Worm (Caenorhabditis elegans): ENCODE results near the gene fbxb-64.
"Not testable (repeated sequence)": the region's sequence is repeated elsewhere in the genome, so short reads cannot be mapped to it uniquely, and the experiment has no call there.

fbxb-64 gene

DNA sequence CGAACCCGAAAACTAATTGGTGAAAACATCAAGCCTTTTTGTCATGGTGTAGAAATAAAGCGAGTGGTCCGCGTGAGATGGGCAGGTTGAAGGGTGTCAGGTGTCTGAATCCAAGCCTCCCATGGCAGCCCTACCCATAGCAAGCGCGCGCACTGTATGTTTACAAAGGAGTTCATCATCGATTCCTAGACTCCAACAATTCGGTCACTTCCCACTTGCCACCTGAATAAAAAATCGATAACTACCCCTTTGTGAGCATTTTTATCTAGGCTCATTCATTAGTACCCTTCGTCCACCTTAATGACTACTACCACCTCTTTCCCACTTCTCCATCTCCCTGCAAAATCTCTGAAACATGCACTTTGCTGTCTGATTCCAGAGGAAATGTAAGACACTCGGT lies at the start of gene fbxb-64:
fbxb-64 (plus strand) TSS at position 301 of the 400 bp plus-strand sequence.
- no peak for TF ChIP-seq odd-2 (tag; optimal IDR thresholded peaks at IDR 0.05)
- no peak for TF ChIP-seq ceh-2 (tag; optimal IDR thresholded peaks at IDR 0.05)
- no peak for TF ChIP-seq pha-2 (tag; optimal IDR thresholded peaks at IDR 0.05)
- no peak for TF ChIP-seq tbx-7 (tag; optimal IDR thresholded peaks at IDR 0.05)
- TF ChIP-seq ceh-22 (tag; optimal IDR thresholded peaks at IDR 0.05), result no peak
- no peak for TF ChIP-seq ceh-18 (tag; optimal IDR thresholded peaks at IDR 0.05)
- no peak for TF ChIP-seq lim-6 (tag; optimal IDR thresholded peaks at IDR 0.05)
- no peak for TF ChIP-seq hlh-30 (tag; optimal IDR thresholded peaks at IDR 0.05; ENCODE audit: insufficient read depth)
- TF ChIP-seq ceh-31 (tag; optimal IDR thresholded peaks at IDR 0.05), result no peak

DNA sequence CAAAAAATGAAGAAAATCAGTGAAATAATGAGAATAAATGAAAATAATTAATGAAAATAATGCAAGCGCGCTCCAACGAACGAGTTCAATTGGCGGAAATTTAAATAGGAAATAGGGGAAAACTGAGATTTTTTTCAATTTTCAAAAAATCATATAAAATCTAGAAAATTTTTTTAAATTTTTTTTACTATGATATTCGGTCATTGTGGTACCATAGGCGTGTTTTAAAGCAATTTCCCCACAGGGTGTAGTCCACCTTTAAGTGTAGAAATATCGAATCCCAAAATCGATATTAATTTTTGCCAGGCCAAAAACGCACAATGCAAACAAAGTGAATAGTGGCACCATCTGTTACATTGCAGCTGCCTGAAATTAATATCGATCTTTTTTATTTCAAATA lies 48.9 kb upstream of the fbxb-64 start, which contains the start of gene F21D9.1:
F21D9.1 (plus strand) TSS at position 301 of the 400 bp plus-strand sequence.
- not testable (repeated sequence) for TF ChIP-seq pag-3 (tag; optimal IDR thresholded peaks at IDR 0.05; ENCODE audit: borderline replicate concordance); ets-4 (tag; optimal IDR thresholded peaks at IDR 0.05); unc-3 (GFP tag; conservative IDR thresholded peaks at IDR 0.05); unc-3 (tag; optimal IDR thresholded peaks at IDR 0.05)

DNA sequence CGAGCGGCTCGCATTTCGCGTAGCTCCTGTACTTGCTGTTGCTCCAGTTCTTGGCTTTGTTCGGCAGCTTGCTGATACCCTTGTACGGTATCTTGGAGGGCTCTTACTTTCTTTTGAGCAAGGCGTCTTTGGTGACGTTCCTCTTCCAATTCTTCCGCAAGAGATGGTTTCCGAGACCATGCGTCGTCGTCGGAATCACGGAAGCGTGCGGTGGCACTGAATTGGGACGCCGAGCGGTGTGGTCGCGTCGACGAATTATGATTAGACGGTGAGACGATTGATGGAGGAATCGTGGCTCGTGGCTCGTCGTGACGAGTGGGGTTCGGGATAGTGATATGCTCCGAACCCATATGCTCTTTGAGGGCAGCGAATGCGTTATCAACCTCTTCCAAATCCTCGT lies 36.7 kb upstream of the fbxb-64 start:
- no peak for TF ChIP-seq ceh-30 (tag; optimal IDR thresholded peaks at IDR 0.05)
- no peak for TF ChIP-seq pax-1 (tag; optimal IDR thresholded peaks at IDR 0.05)
- no peak for TF ChIP-seq ceh-14 (tag; optimal IDR thresholded peaks at IDR 0.05)
- no peak for TF ChIP-seq lin-11 (tag; optimal IDR thresholded peaks at IDR 0.05)
- no peak for TF ChIP-seq pha-4 (tag; optimal IDR thresholded peaks at IDR 0.05)
- no peak for TF ChIP-seq ceh-24 (tag; optimal IDR thresholded peaks at IDR 0.05)
- no peak for TF ChIP-seq unc-86 (tag; optimal IDR thresholded peaks at IDR 0.05)
- TF ChIP-seq che-1 (tag; optimal IDR thresholded peaks at IDR 0.05), result no peak
- TF ChIP-seq madf-2 (tag; optimal IDR thresholded peaks at IDR 0.05), result no peak
- no peak for TF ChIP-seq npax-4 (tag; optimal IDR thresholded peaks at IDR 0.05)

DNA sequence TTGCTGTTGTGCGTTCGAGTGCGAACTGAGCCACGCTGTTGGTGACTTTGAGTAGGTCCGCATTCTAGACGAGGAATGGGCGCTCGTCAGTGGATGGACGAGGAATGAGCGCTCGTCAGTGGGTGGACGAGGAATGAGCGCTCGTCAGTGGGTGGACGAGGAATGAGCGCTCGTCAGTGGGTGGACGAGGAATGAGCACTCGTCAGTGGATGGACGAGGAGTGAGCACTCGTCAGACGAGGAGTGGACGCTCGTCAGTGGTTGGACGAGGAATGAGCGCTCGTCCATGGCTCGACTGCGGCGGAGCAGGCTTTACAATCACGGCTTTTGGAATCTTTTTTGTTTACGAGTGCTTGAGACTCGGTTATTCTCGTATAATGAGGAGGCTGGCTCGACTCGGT lies 34.6 kb upstream of the fbxb-64 start:
- TF ChIP-seq fkh-10 (GFP tag; optimal IDR thresholded peaks at IDR 0.05), result no peak

DNA sequence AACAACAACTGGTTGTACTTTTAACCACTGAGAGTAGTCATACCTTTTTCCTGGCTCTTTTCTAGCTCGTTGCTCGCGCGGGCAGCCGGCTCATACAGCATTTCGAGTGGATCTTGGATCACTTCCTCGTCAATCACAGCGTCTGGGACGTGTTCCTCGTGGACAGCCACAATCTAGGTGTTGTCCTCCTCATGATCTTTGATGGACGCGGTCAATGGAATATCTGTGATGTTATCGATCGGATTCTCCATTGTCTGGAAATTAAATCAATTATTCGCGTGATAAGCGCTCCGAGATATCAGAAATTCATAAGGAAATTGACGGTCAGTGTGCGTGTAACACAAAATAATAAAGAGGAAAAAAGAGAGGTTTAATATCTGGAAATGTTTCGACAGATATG lies 33.2 kb upstream of the fbxb-64 start, which contains the start of gene F21D9.8:
F21D9.8 (minus strand) TSS at position 101 of the 400 bp plus-strand sequence.
- no peak for TF ChIP-seq ceh-48 (tag; optimal IDR thresholded peaks at IDR 0.05)
- TF ChIP-seq pag-3 (tag; optimal IDR thresholded peaks at IDR 0.05; ENCODE audit: borderline replicate concordance), result no peak
- TF ChIP-seq T23F11.4 (GFP tag; optimal IDR thresholded peaks at IDR 0.05), result no peak
- no peak for TF ChIP-seq dmd-4 (tag; optimal IDR thresholded peaks at IDR 0.05; ENCODE audit: borderline replicate concordance)
- TF ChIP-seq ets-4 (tag; optimal IDR thresholded peaks at IDR 0.05), result no peak
- TF ChIP-seq hlh-6 (tag; optimal IDR thresholded peaks at IDR 0.05), result no peak
- TF ChIP-seq Y22D7AL.16 (tag; optimal IDR thresholded peaks at IDR 0.05), result no peak
- no peak for TF ChIP-seq zip-5 (tag; optimal IDR thresholded peaks at IDR 0.05)
- TF ChIP-seq ceh-2 (tag; optimal IDR thresholded peaks at IDR 0.05), result no peak
- TF ChIP-seq pros-1 (tag; optimal IDR thresholded peaks at IDR 0.05), result no peak
- no peak for TF ChIP-seq sox-4 (tag; optimal IDR thresholded peaks at IDR 0.05)
- no peak for TF ChIP-seq syd-9 (tag; optimal IDR thresholded peaks at IDR 0.05)
- no peak for TF ChIP-seq hlh-15 (tag; optimal IDR thresholded peaks at IDR 0.05)
- no peak for TF ChIP-seq nfya-1 (tag; optimal IDR thresholded peaks at IDR 0.05)
- no peak for TF ChIP-seq nhr-232 (tag; optimal IDR thresholded peaks at IDR 0.05)
- TF ChIP-seq ceh-14 (tag; optimal IDR thresholded peaks at IDR 0.05), result no peak
- no peak for TF ChIP-seq hlh-8 (tag; optimal IDR thresholded peaks at IDR 0.05)
- TF ChIP-seq lin-11 (tag; optimal IDR thresholded peaks at IDR 0.05), result no peak
- TF ChIP-seq ahr-1 (tag; optimal IDR thresholded peaks at IDR 0.05), result no peak
- no peak for TF ChIP-seq ceh-24 (tag; optimal IDR thresholded peaks at IDR 0.05)

Measured in whole organism, late embryonic.